Fruit fly (Drosophila melanogaster): ENCODE measurements around the gene Task7.
A peak's percentile ranks its signal among the peaks of the same experiment; 100 is the strongest.

Gene Task7

DNA sequence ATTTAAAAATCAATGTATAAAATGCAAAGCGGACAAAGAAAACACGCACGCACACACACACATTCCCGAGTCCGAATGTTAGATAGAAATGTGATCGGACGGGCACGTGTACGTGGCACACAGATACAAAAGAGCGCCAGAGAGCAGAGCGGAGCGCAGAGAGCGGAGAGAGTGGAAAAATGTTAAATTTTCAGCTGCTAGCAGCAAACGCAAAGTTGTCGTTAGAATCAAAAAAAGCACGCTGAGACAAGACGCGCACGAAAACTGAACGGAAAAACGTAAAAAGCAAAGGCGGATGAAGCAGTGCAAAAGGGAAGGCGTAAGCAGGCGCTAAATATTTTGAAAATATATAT, 7.2 kb upstream of the Task7 start (continued):
- TF ChIP-seq sens (GFP tag) = peak; percentile 89
- TF ChIP-seq CG10979 (tag; optimal IDR thresholded peaks at IDR 0.05) = no peak
- no peak for TF ChIP-seq CG3726 (GFP tag; IDR thresholded peaks at IDR 0.05)
- no peak for TF ChIP-seq Drgx (GFP tag; IDR thresholded peaks at IDR 0.05)
- no peak for TF ChIP-seq E2f1 (GFP tag; IDR thresholded peaks at IDR 0.05)
- no peak for TF ChIP-seq slp2 (GFP tag; optimal IDR thresholded peaks at IDR 0.05)
- no peak for TF ChIP-seq al (GFP tag; IDR thresholded peaks at IDR 0.05)
- TF ChIP-seq fd64A (GFP tag; optimal IDR thresholded peaks at IDR 0.05) = no peak
- no peak for TF ChIP-seq CG31441 (GFP tag; IDR thresholded peaks at IDR 0.05)
- no peak for TF ChIP-seq B-H1 (GFP tag; IDR thresholded peaks at IDR 0.05)
- no peak for TF ChIP-seq Hmx (GFP tag; optimal IDR thresholded peaks at IDR 0.05)
- TF ChIP-seq sob (GFP tag; IDR thresholded peaks at IDR 0.05) = no peak
- TF ChIP-seq ato (GFP tag; IDR thresholded peaks at IDR 0.05; ENCODE audit: partially characterized antibody) = no peak
- TF ChIP-seq Sox100B (GFP tag; optimal IDR thresholded peaks at IDR 0.05) = no peak
- TF ChIP-seq pzg (GFP tag; optimal IDR thresholded peaks at IDR 0.05) = no peak
- TF ChIP-seq ranshi (GFP tag; IDR thresholded peaks at IDR 0.05) = no peak
- no peak for TF ChIP-seq Dad (GFP tag; optimal IDR thresholded peaks at IDR 0.05)
- TF ChIP-seq CG34376 (GFP tag; optimal IDR thresholded peaks at IDR 0.05) = peak; percentile 72
- no peak for TF ChIP-seq CG15696 (tag; optimal IDR thresholded peaks at IDR 0.05)
- TF ChIP-seq dysf (GFP tag; IDR thresholded peaks at IDR 0.05) = no peak
- no peak for TF ChIP-seq Neu2 (GFP tag; optimal IDR thresholded peaks at IDR 0.05; ENCODE audit: borderline replicate concordance)
- TF ChIP-seq CG5245 (GFP tag; optimal IDR thresholded peaks at IDR 0.05) = no peak
- no peak for TF ChIP-seq Nf-YB (GFP tag; optimal IDR thresholded peaks at IDR 0.05)
- no peak for TF ChIP-seq aop (GFP tag; IDR thresholded peaks at IDR 0.05)
- no peak for TF ChIP-seq Atf3 (GFP tag; optimal IDR thresholded peaks at IDR 0.05)
- no peak for TF ChIP-seq crp (GFP tag; optimal IDR thresholded peaks at IDR 0.05)
- TF ChIP-seq CG12219 (GFP tag; optimal IDR thresholded peaks at IDR 0.05) = no peak
- TF ChIP-seq wor (GFP tag; IDR thresholded peaks at IDR 0.05) = no peak
- no peak for TF ChIP-seq HmgZ (tag; optimal IDR thresholded peaks at IDR 0.05)
- TF ChIP-seq CG4707 (GFP tag; optimal IDR thresholded peaks at IDR 0.05) = no peak
- TF ChIP-seq trem (tag; optimal IDR thresholded peaks at IDR 0.05) = no peak
- TF ChIP-seq CG3847 (GFP tag; IDR thresholded peaks at IDR 0.05) = no peak
- TF ChIP-seq h (optimal IDR thresholded peaks at IDR 0.05) = no peak
- no peak for TF ChIP-seq Nf-YA (GFP tag; IDR thresholded peaks at IDR 0.05)
- peak; percentile 7 for TF ChIP-seq lab (GFP tag; optimal IDR thresholded peaks at IDR 0.05)
- TF ChIP-seq CG7987 (GFP tag; optimal IDR thresholded peaks at IDR 0.05) = peak; percentile 28
- TF ChIP-seq nmo (GFP tag; optimal IDR thresholded peaks at IDR 0.05) = no peak
- TF ChIP-seq Gsc (GFP tag; IDR thresholded peaks at IDR 0.05) = no peak
- TF ChIP-seq zen (tag; optimal IDR thresholded peaks at IDR 0.05) = no peak
- TF ChIP-seq Six4 (GFP tag; optimal IDR thresholded peaks at IDR 0.05) = no peak
- TF ChIP-seq GATAe (GFP tag; conservative IDR thresholded peaks at IDR 0.05) = no peak
- TF ChIP-seq lola (GFP tag; optimal IDR thresholded peaks at IDR 0.05) = no peak
- TF ChIP-seq Dek (tag; optimal IDR thresholded peaks at IDR 0.05) = no peak
- TF ChIP-seq CG10147 (GFP tag; optimal IDR thresholded peaks at IDR 0.05) = no peak
- TF ChIP-seq Hsf (GFP tag; optimal IDR thresholded peaks at IDR 0.05) = no peak
- TF ChIP-seq CG9215 (GFP tag; IDR thresholded peaks at IDR 0.05) = no peak
- no peak for TF ChIP-seq dmrt99B (tag; optimal IDR thresholded peaks at IDR 0.05)
- TF ChIP-seq CG6254 (GFP tag; optimal IDR thresholded peaks at IDR 0.05) = no peak
- TF ChIP-seq Fer1 (GFP tag; optimal IDR thresholded peaks at IDR 0.05) = peak; percentile 41
- no peak for TF ChIP-seq gce (GFP tag; IDR thresholded peaks at IDR 0.05)
- TF ChIP-seq cwo (GFP tag; optimal IDR thresholded peaks at IDR 0.05) = peak; percentile 70
- no peak for TF ChIP-seq CG9876 (GFP tag; optimal IDR thresholded peaks at IDR 0.05)
- no peak for TF ChIP-seq ab (GFP tag; optimal IDR thresholded peaks at IDR 0.05)

All from whole organism, embryonic.